Fruit fly (Drosophila melanogaster): ENCODE measurements around the gene DhpD.

dm6 chr3R:4266470-4266869 lies 37.4 kb upstream of the DhpD start, which contains the start of gene CG1092:
- TF ChIP-seq fd59A (GFP tag; optimal IDR thresholded peaks at IDR 0.05) (no peak), Eip75B (GFP tag; optimal IDR thresholded peaks at IDR 0.05) (no peak), CG11294 (GFP tag; IDR thresholded peaks at IDR 0.05) (no peak)

All from whole organism, prepupa.